Fruit fly (Drosophila melanogaster): ENCODE measurements around the gene CG13039.

Gene CG13039

dm6 chr3L:16328207-16328891 is 1.8 kb upstream of the CG13039 start, which contains the start of gene CG13058 (continued):
- TF ChIP-seq achi (GFP tag; optimal IDR thresholded peaks at IDR 0.05) (peak; percentile 61), lz (GFP tag; optimal IDR thresholded peaks at IDR 0.05) (no peak), cyc (GFP tag; optimal IDR thresholded peaks at IDR 0.05) (no peak), CG10631 (GFP tag; optimal IDR thresholded peaks at IDR 0.05) (peak; percentile 37), Lpt (GFP tag; optimal IDR thresholded peaks at IDR 0.05) (peak; percentile 65), svp (GFP tag) (no peak), Sox102F (GFP tag; optimal IDR thresholded peaks at IDR 0.05) (no peak), OdsH (GFP tag; optimal IDR thresholded peaks at IDR 0.05) (peak; percentile 55), fd85E (GFP tag; optimal IDR thresholded peaks at IDR 0.05) (no peak), Eip78C (GFP tag) (peak; percentile 70)

- TF ChIP-seq CG34406 (GFP tag; optimal IDR thresholded peaks at IDR 0.05), result no peak
- TF ChIP-seq salr (GFP tag; optimal IDR thresholded peaks at IDR 0.05), result no peak
- no peak for TF ChIP-seq Eip78C (GFP tag)
- peak in 1 of 2 experiments; percentile 15 for TF ChIP-seq ss (GFP tag; optimal IDR thresholded peaks at IDR 0.05)
- no peak for TF ChIP-seq lz (GFP tag; optimal IDR thresholded peaks at IDR 0.05)
- 0 out of 3 replicates have a peak, but pooled peaks have one; percentile 27 for TF ChIP-seq CG6163 (GFP tag; IDR thresholded peaks at IDR 0.05)
- no peak for TF ChIP-seq CG6792 (GFP tag; optimal IDR thresholded peaks at IDR 0.05)
- TF ChIP-seq Hr39 (GFP tag; optimal IDR thresholded peaks at IDR 0.05), result no peak
- peak; percentile 16 for TF ChIP-seq svp (GFP tag)
- no peak for TF ChIP-seq Sox102F (GFP tag; optimal IDR thresholded peaks at IDR 0.05)
- no peak for TF ChIP-seq Eip75B (GFP tag; optimal IDR thresholded peaks at IDR 0.05)
- peak; percentile 48 for TF ChIP-seq eg (GFP tag; IDR thresholded peaks at IDR 0.05)
Measured at dm6 chr3L:16327776-16328175, 1.2 kb upstream of the CG13039 start, which contains the start of gene CG13038. Gene CG13038 (minus strand): TSS chr3L:16327893.

dm6 chr3L:16323372-16323771 is 3.2 kb downstream of the CG13039 start, which contains the start of gene CG13059:
Gene CG13059 (plus strand): TSS chr3L:16323672.
- no peak for TF ChIP-seq CG1621 (tag; optimal IDR thresholded peaks at IDR 0.05)
- TF ChIP-seq dsx (GFP tag; optimal IDR thresholded peaks at IDR 0.05; ENCODE audit: poor library complexity, severe bottlenecking), result no peak
- no peak for TF ChIP-seq Ets21C (GFP tag; optimal IDR thresholded peaks at IDR 0.05)
- TF ChIP-seq Gug (GFP tag; IDR thresholded peaks at IDR 0.05), result no peak
- TF ChIP-seq CG6792 (GFP tag; optimal IDR thresholded peaks at IDR 0.05), result no peak
- no peak for TF ChIP-seq acj6 (GFP tag; optimal IDR thresholded peaks at IDR 0.05)
- no peak for TF ChIP-seq CG4318 (GFP tag; optimal IDR thresholded peaks at IDR 0.05)
- no peak for TF ChIP-seq lz (GFP tag; optimal IDR thresholded peaks at IDR 0.05)

dm6 chr3L:16321172-16321571 is 5.4 kb downstream of the CG13039 start, which contains the start of gene CG42718:
Gene CG42718 (minus strand): TSS chr3L:16321272.
- no peak for TF ChIP-seq CG6808 (GFP tag; optimal IDR thresholded peaks at IDR 0.05)
- TF ChIP-seq Smox (GFP tag; optimal IDR thresholded peaks at IDR 0.05), result no peak
- no peak for TF ChIP-seq Hr38 (GFP tag; optimal IDR thresholded peaks at IDR 0.05)
- TF ChIP-seq fd85E (GFP tag; optimal IDR thresholded peaks at IDR 0.05), result no peak
- no peak for TF ChIP-seq Met (GFP tag; optimal IDR thresholded peaks at IDR 0.05)
- no peak for TF ChIP-seq Hr4 (GFP tag; optimal IDR thresholded peaks at IDR 0.05)
- TF ChIP-seq lz (GFP tag; optimal IDR thresholded peaks at IDR 0.05), result no peak
- no peak for TF ChIP-seq esn (GFP tag; optimal IDR thresholded peaks at IDR 0.05)
- TF ChIP-seq dac (GFP tag; optimal IDR thresholded peaks at IDR 0.05), result no peak
- TF ChIP-seq Hr39 (GFP tag; optimal IDR thresholded peaks at IDR 0.05), result no peak
- no peak for TF ChIP-seq CG6792 (GFP tag; optimal IDR thresholded peaks at IDR 0.05)
- no peak for TF ChIP-seq Sox102F (GFP tag; optimal IDR thresholded peaks at IDR 0.05)
- TF ChIP-seq vri (GFP tag; optimal IDR thresholded peaks at IDR 0.05), result no peak
- no peak for TF ChIP-seq CG8632 (GFP tag; optimal IDR thresholded peaks at IDR 0.05)
- no peak for TF ChIP-seq fkh (GFP tag; optimal IDR thresholded peaks at IDR 0.05)
- no peak for TF ChIP-seq Sox14 (GFP tag; optimal IDR thresholded peaks at IDR 0.05)
- no peak for TF ChIP-seq fd59A (GFP tag; optimal IDR thresholded peaks at IDR 0.05)
- TF ChIP-seq svp (GFP tag), result no peak

Measured in whole organism, prepupa.